Worm (Caenorhabditis elegans): ENCODE results near the gene srw-12.
A peak's percentile ranks its signal among the peaks of the same experiment; 100 is the strongest.

srw-12 gene

DNA sequence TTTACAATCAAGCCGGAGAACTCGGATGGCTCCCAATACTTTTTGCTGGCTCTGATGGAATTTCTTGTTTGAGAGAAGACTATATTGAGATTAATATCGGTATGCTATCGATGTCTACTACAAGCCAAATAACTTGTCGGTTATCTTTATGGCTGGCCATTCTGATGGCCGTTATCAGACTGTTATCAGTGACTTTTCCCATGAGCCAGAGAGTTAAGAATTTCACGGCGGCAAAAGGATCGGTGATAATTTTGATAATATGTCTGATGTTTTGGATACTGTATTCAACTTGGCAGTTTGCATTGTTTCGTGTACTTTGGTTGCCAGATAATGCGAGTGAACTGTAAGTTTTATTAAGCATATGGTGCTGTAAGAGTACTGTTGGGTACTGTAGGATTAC lies 12.2 kb downstream of the srw-12 start:
- TF ChIP-seq tlp-1 (tag; optimal IDR thresholded peaks at IDR 0.05) (peak; percentile 45), lin-13 (GFP tag; optimal IDR thresholded peaks at IDR 0.05) (no peak), elt-2 (tag; optimal IDR thresholded peaks at IDR 0.05) (peak; percentile 79)

DNA sequence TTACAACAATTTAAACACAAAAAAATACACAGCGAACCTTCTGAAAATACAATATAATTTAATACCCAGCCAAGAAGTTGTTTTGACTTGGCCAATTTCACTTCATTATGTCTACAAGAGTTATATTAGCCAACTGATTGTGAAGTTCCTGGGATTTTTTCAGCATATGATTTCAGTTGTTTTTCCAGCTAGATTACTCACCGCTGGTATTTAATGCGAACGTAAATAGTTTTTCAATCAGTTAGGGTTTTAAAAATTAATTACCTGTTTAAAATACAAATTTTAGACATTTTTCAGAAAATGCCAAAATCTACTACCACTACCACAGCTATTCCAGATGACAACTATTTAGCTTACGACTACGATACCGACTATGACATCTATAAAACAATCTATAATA lies 12.8 kb downstream of the srw-12 start, which contains the start of gene srw-14:
Gene srw-14, plus strand, starts transcription at position 301 of the 400 bp plus-strand sequence.
- TF ChIP-seq pqm-1 (tag; optimal IDR thresholded peaks at IDR 0.05) = no peak
- TF ChIP-seq nhr-237 (tag; optimal IDR thresholded peaks at IDR 0.05) = no peak
- no peak for TF ChIP-seq vab-15 (tag; optimal IDR thresholded peaks at IDR 0.05)
- TF ChIP-seq ceh-88 (GFP tag; IDR thresholded peaks at IDR 0.05) = no peak
- TF ChIP-seq unc-62 (GFP tag; optimal IDR thresholded peaks at IDR 0.05) = no peak
- TF ChIP-seq nhr-19 (GFP tag; conservative IDR thresholded peaks at IDR 0.05) = no peak
- no peak for TF ChIP-seq nhr-12 (tag; optimal IDR thresholded peaks at IDR 0.05)
- no peak for TF ChIP-seq mdl-1 (tag; optimal IDR thresholded peaks at IDR 0.05)
- no peak for TF ChIP-seq pax-3 (tag; optimal IDR thresholded peaks at IDR 0.05)

DNA sequence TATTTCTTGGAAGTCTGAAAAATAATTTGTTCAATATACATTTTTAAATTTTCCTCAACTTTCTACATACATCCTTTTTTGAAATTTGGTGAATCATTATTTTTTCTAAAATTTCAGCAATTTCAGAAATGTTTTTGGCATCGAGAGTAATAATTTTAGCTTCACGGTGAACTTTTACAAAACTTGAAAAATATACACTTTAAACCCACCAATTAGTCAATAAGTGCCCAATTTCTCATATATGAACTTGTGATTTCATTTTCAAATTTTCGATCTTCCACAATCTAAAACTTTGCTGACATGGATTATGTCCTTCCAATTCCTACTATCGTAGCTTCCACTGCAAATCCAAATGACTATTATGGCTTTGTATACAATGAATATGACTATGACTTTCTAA lies 14.8 kb downstream of the srw-12 start, which contains the start of gene srw-24:
Gene srw-24, plus strand, starts transcription at position 301 of the 400 bp plus-strand sequence.
- TF ChIP-seq efl-1 (optimal IDR thresholded peaks at IDR 0.05) = no peak
- TF ChIP-seq efl-1 (GFP tag; optimal IDR thresholded peaks at IDR 0.05 in 1 of 2) = no peak
- no peak for TF ChIP-seq lin-13 (GFP tag; optimal IDR thresholded peaks at IDR 0.05)
- TF ChIP-seq nhr-19 (GFP tag; conservative IDR thresholded peaks at IDR 0.05) = no peak
- TF ChIP-seq elt-3 (tag; optimal IDR thresholded peaks at IDR 0.05) = no peak
- TF ChIP-seq zag-1 (tag; optimal IDR thresholded peaks at IDR 0.05) = no peak
- TF ChIP-seq mep-1 (tag; optimal IDR thresholded peaks at IDR 0.05) = no peak
- no peak for TF ChIP-seq nhr-11 (tag; optimal IDR thresholded peaks at IDR 0.05)
- no peak for TF ChIP-seq lir-3 (tag; optimal IDR thresholded peaks at IDR 0.05; ENCODE audit: poor library complexity)
- no peak for TF ChIP-seq nhr-237 (tag; optimal IDR thresholded peaks at IDR 0.05)
- no peak for TF ChIP-seq unc-30 (tag; optimal IDR thresholded peaks at IDR 0.05)
- no peak for TF ChIP-seq sptf-1 (tag; optimal IDR thresholded peaks at IDR 0.05)
- no peak for TF ChIP-seq Y116A8C.19 (tag; optimal IDR thresholded peaks at IDR 0.05; ENCODE audit: borderline replicate concordance)

DNA sequence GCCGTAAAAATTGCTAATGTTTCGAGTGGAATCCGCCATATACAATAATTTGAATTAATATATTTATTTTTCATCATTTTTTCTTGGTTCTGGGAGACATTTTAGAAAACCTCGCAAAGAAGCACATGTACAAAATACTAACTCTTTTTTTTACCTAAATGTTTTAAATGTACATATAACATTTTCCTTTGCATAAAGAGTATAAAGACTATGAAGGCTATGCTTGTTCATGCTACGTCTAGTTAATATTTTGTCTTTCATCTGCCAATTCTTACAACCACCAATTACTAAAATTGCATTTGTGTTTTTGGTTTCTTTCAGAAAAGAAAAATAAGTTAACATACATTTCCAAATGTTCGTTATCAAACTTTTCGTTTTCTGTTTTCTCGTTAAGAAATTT lies 17.1 kb downstream of the srw-12 start, which contains the start of gene irld-25:
Gene irld-25, plus strand, starts transcription at position 301 of the 400 bp plus-strand sequence.
- TF ChIP-seq nhr-11 (tag; optimal IDR thresholded peaks at IDR 0.05) (no peak), snpc-4 (tag; optimal IDR thresholded peaks at IDR 0.05) (no peak), hlh-17 (GFP tag; optimal IDR thresholded peaks at IDR 0.05; ENCODE audit: borderline replicate concordance) (no peak), fkh-10 (GFP tag; optimal IDR thresholded peaks at IDR 0.05) (no peak), lin-35 (GFP tag; optimal IDR thresholded peaks at IDR 0.05) (no peak)

DNA sequence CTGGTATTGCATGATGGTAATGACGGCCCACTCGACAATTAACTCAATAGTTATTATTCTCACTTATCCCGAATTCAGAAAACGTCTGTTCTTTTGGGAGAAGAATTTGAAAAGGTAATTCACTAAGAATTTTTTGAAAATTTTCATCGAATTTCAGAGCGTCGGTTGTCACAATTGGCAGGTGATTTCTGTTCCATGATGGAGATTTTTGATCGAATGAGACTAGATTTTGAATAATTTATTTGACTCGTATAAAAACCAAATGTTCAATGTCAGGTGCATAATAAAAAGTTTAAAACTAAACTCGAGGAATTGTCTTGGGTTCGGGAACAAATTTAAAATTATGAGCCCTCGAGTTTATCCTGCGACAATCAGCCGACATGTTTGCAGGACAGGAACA lies 21.7 kb downstream of the srw-12 start, which contains the start of gene sri-25:
Gene sri-25, plus strand, starts transcription at position 301 of the 400 bp plus-strand sequence.
- no peak for TF ChIP-seq ceh-90 (tag; optimal IDR thresholded peaks at IDR 0.05)
- TF ChIP-seq pax-3 (tag; optimal IDR thresholded peaks at IDR 0.05) = no peak
- TF ChIP-seq Y116A8C.19 (tag; optimal IDR thresholded peaks at IDR 0.05; ENCODE audit: borderline replicate concordance) = no peak
- TF ChIP-seq nhr-84 (tag; optimal IDR thresholded peaks at IDR 0.05) = no peak
- no peak for TF ChIP-seq dpl-1 (GFP tag; optimal IDR thresholded peaks at IDR 0.05)
- no peak for TF ChIP-seq blmp-1 (tag; optimal IDR thresholded peaks at IDR 0.05)
- TF ChIP-seq C34B4.2 (tag; optimal IDR thresholded peaks at IDR 0.05) = no peak
- TF ChIP-seq lin-13 (GFP tag; optimal IDR thresholded peaks at IDR 0.05) = no peak
- TF ChIP-seq nhr-237 (tag; optimal IDR thresholded peaks at IDR 0.05) = no peak
- no peak for TF ChIP-seq unc-86 (tag; optimal IDR thresholded peaks at IDR 0.05)
- TF ChIP-seq mab-9 (GFP tag; IDR thresholded peaks at IDR 0.05) = no peak
- no peak for TF ChIP-seq lin-15B (tag; optimal IDR thresholded peaks at IDR 0.05)
- no peak for TF ChIP-seq sox-4 (tag; optimal IDR thresholded peaks at IDR 0.05)
- no peak for TF ChIP-seq egl-27 (tag; optimal IDR thresholded peaks at IDR 0.05)
